Worm (Caenorhabditis elegans) whole organism, L4 larva: Measurements from ENCODE around the gene phy-4.

ENCODE experiments used
- F26F4.8 ChIP-seq: fragments of 200-800 bp; sonication (Bioruptor generic); conservative IDR thresholded peaks from 2 replicates; pipeline ENCODE4 v1.3.6; 2022; ENCODE audit warnings: missing genetic modification characterization, missing compliant biosample characterization
- F37D6.2 ChIP-seq: sonication (generic microtip); optimal IDR thresholded peaks from 2 replicates; lab custom pipeline; 2016; ENCODE audit warnings: mild to moderate bottlenecking, missing genetic modification characterization, missing compliant biosample characterization
- F44E2.7 ChIP-seq: fragments of 200-800 bp; sonication (Bioruptor generic); IDR thresholded peaks from 2 replicates; pipeline ENCODE4 v2.1.2; 2022; ENCODE audit warnings: missing genetic modification characterization, missing compliant biosample characterization
- R02D3.7 ChIP-seq: fragments of 150-350 bp; sonication (generic microtip); optimal IDR thresholded peaks from 3 replicates; lab custom pipeline; 2014; ENCODE audit warnings: missing biosample characterization, missing genetic modification characterization
- T20F7.1 ChIP-seq: fragments of 200-800 bp; sonication (Bioruptor generic); optimal IDR thresholded peaks from 2 replicates; lab custom pipeline; 2018; ENCODE audit warnings: mild to moderate bottlenecking, missing genetic modification characterization, missing compliant biosample characterization
- Y5F2A.4 ChIP-seq: fragments of 200-800 bp; sonication (Bioruptor generic); optimal IDR thresholded peaks from 2 replicates; lab custom pipeline; 2018; ENCODE audit warnings: mild to moderate bottlenecking, missing genetic modification characterization, missing compliant biosample characterization
- Y75B8A.6 ChIP-seq: fragments of 200-800 bp; sonication (Bioruptor generic); IDR thresholded peaks from 2 replicates; pipeline ENCODE4 v1.3.6; 2022; ENCODE audit warnings: missing genetic modification reagents, missing genetic modification characterization, missing compliant biosample characterization
- ZK337.2 ChIP-seq: fragments of 200-800 bp; sonication (Bioruptor generic); IDR thresholded peaks from 2 replicates; pipeline ENCODE4 v1.3.6; 2022; ENCODE audit warnings: missing genetic modification reagents, missing genetic modification characterization, missing compliant biosample characterization
- ama-1 ChIP-seq: fragments of 150-350 bp; optimal IDR thresholded peaks from 2 replicates; lab custom pipeline; 2014; ENCODE audit warnings: inconsistent platforms, mixed read lengths
- attf-4 ChIP-seq: sonication (generic microtip); optimal IDR thresholded peaks from 3 replicates; lab custom pipeline; 2017; ENCODE audit warnings: missing biosample characterization, missing genetic modification characterization
- ceh-28 ChIP-seq: fragments of 150-350 bp; optimal IDR thresholded peaks from 2 replicates; lab custom pipeline; 2014; ENCODE audit warnings: missing biosample characterization, missing genetic modification reagents, missing genetic modification characterization
- ceh-44 ChIP-seq: fragments of 200-800 bp; sonication (Bioruptor generic); IDR thresholded peaks from 2 replicates; pipeline ENCODE4 v1.3.6; 2022; ENCODE audit warnings: missing genetic modification reagents, missing genetic modification characterization, missing compliant biosample characterization
- ceh-62 ChIP-seq: sonication (generic microtip); optimal IDR thresholded peaks from 2 replicates; lab custom pipeline; 2017; ENCODE audit warnings: missing biosample characterization, missing genetic modification characterization
- ceh-82 ChIP-seq: sonication (generic microtip); optimal IDR thresholded peaks from 2 replicates; lab custom pipeline; 2017; ENCODE audit warnings: missing biosample characterization, missing genetic modification characterization
- daf-16 ChIP-seq, 3 experiments: sonication (generic microtip); optimal IDR thresholded peaks; 2 replicates each; lab custom pipeline; 2016 to 2017; ENCODE audit warnings: missing genetic modification characterization in 3 of 3, missing genetic modification reagents in 3 of 3, mild to moderate bottlenecking in 2 of 3, missing compliant biosample characterization in 2 of 3, missing biosample characterization in 1 of 3, moderate library complexity in 1 of 3
- dmd-6 ChIP-seq: fragments of 200-800 bp; sonication (Bioruptor generic); IDR thresholded peaks from 2 replicates; pipeline ENCODE4 v1.3.6; 2022; ENCODE audit warnings: missing genetic modification reagents, missing genetic modification characterization, missing compliant biosample characterization
- dve-1 ChIP-seq: sonication (generic microtip); optimal IDR thresholded peaks from 2 replicates; lab custom pipeline; 2017; ENCODE audit warnings: antibody characterized with exemption, mild to moderate bottlenecking, missing genetic modification characterization, missing compliant biosample characterization; ENCODE audit not compliant: insufficient read depth
- egl-43 ChIP-seq: fragments of 200-800 bp; sonication (Bioruptor generic); IDR thresholded peaks from 2 replicates; pipeline ENCODE4 v1.3.6; 2022; ENCODE audit warnings: missing genetic modification reagents, missing genetic modification characterization, missing compliant biosample characterization
- hlh-30 ChIP-seq: sonication (generic microtip); optimal IDR thresholded peaks from 2 replicates; lab custom pipeline; 2017; ENCODE audit warnings: antibody characterized with exemption, mild to moderate bottlenecking, missing genetic modification characterization, missing compliant biosample characterization; ENCODE audit not compliant: insufficient read depth
- hmg-1.1 ChIP-seq: fragments of 200-800 bp; sonication (Bioruptor generic); IDR thresholded peaks from 2 replicates; pipeline ENCODE4 v1.3.6; 2022; ENCODE audit warnings: missing genetic modification reagents, missing genetic modification characterization, missing compliant biosample characterization
- jun-1 ChIP-seq: fragments of 150-350 bp; optimal IDR thresholded peaks from 2 replicates; lab custom pipeline; 2014; ENCODE audit warnings: missing biosample characterization, missing genetic modification reagents, missing genetic modification characterization
- lin-39 ChIP-seq: fragments of 150-350 bp; optimal IDR thresholded peaks from 2 replicates; lab custom pipeline; 2014; ENCODE audit warnings: missing biosample characterization, missing genetic modification reagents, missing genetic modification characterization
- lir-3 ChIP-seq: sonication (generic microtip); optimal IDR thresholded peaks from 2 replicates; lab custom pipeline; 2016; ENCODE audit warnings: mild to moderate bottlenecking, missing genetic modification characterization, missing compliant biosample characterization
- madf-5 ChIP-seq, 2 experiments: fragments of 200-800 bp; sonication (Bioruptor generic); IDR thresholded peaks; 2 replicates each; pipeline ENCODE4 v1.3.6; 2022; ENCODE audit warnings: missing compliant biosample characterization in 2 of 2, missing genetic modification characterization in 2 of 2
- nhr-102 ChIP-seq: sonication (generic microtip); optimal IDR thresholded peaks from 2 replicates; lab custom pipeline; 2016; ENCODE audit warnings: mild to moderate bottlenecking, missing genetic modification characterization, moderate library complexity, missing compliant biosample characterization
- nhr-111 ChIP-seq: fragments of 200-800 bp; sonication (Bioruptor generic); optimal IDR thresholded peaks from 2 replicates; lab custom pipeline; 2018; ENCODE audit warnings: mild to moderate bottlenecking, missing genetic modification characterization, missing compliant biosample characterization
- nhr-237 ChIP-seq: sonication (generic microtip); optimal IDR thresholded peaks from 2 replicates; lab custom pipeline; 2017; ENCODE audit warnings: missing biosample characterization, missing genetic modification characterization
- nhr-25 ChIP-seq: sonication (generic microtip); optimal IDR thresholded peaks from 2 replicates; lab custom pipeline; 2017; ENCODE audit warnings: missing genetic modification characterization, mild to moderate bottlenecking, missing compliant biosample characterization, antibody characterized with exemption, moderate library complexity, borderline replicate concordance; ENCODE audit not compliant: insufficient read depth
- nhr-28 ChIP-seq: fragments of 150-350 bp; optimal IDR thresholded peaks from 2 replicates; lab custom pipeline; 2014; ENCODE audit warnings: missing biosample characterization, missing genetic modification characterization
- nhr-41 ChIP-seq: fragments of 200-800 bp; sonication (Bioruptor generic); IDR thresholded peaks from 2 replicates; pipeline ENCODE4 v1.3.6; 2022; ENCODE audit warnings: missing genetic modification reagents, missing genetic modification characterization, missing compliant biosample characterization
- nhr-42 ChIP-seq: fragments of 200-800 bp; sonication (Bioruptor generic); IDR thresholded peaks from 2 replicates; pipeline ENCODE4 v1.3.6; 2022; ENCODE audit warnings: missing genetic modification characterization, missing compliant biosample characterization
- pha-4 ChIP-seq, 2 experiments: fragments of 150-350 bp in 1 of 2; fragments of 200-800 bp in 1 of 2; sonication (Bioruptor generic) in 1 of 2; IDR thresholded peaks in 1 of 2; optimal IDR thresholded peaks in 1 of 2; 2 replicates each; pipeline versions ENCODE4 v1.3.6 to Lab custom; 2014 to 2022; ENCODE audit warnings: missing genetic modification characterization in 2 of 2, missing genetic modification reagents in 2 of 2, missing biosample characterization in 1 of 2, missing compliant biosample characterization in 1 of 2
- php-3 ChIP-seq: fragments of 200-800 bp; sonication (Bioruptor generic); IDR thresholded peaks from 2 replicates; pipeline ENCODE4 v1.3.6; 2022; ENCODE audit warnings: missing genetic modification reagents, missing genetic modification characterization, missing compliant biosample characterization
- pqm-1 ChIP-seq: sonication (generic microtip); optimal IDR thresholded peaks from 2 replicates; lab custom pipeline; 2017; ENCODE audit warnings: missing biosample characterization, missing genetic modification characterization
- saeg-2 ChIP-seq: fragments of 200-800 bp; sonication (Bioruptor generic); IDR thresholded peaks from 2 replicates; pipeline ENCODE4 v1.3.6; 2022; ENCODE audit warnings: missing genetic modification reagents, missing genetic modification characterization, missing compliant biosample characterization
- set-16 ChIP-seq: fragments of 200-800 bp; sonication (Bioruptor generic); IDR thresholded peaks from 2 replicates; pipeline ENCODE4 v1.3.6; 2022; ENCODE audit warnings: missing genetic modification reagents, missing genetic modification characterization, missing compliant biosample characterization
- skn-1 ChIP-seq: fragments of 150-350 bp; optimal IDR thresholded peaks from 2 replicates; lab custom pipeline; 2014; ENCODE audit warnings: missing biosample characterization, missing genetic modification characterization
- spr-1 ChIP-seq: sonication (generic microtip); optimal IDR thresholded peaks from 2 replicates; lab custom pipeline; 2016; ENCODE audit warnings: mild to moderate bottlenecking, missing genetic modification characterization, missing compliant biosample characterization
- tag-97 ChIP-seq: fragments of 200-800 bp; sonication (Bioruptor generic); IDR thresholded peaks from 2 replicates; pipeline ENCODE4 v1.3.6; 2022; ENCODE audit warnings: missing genetic modification characterization, missing compliant biosample characterization
- tra-1 ChIP-seq: fragments of 200-800 bp; sonication (Bioruptor generic); IDR thresholded peaks from 2 replicates; pipeline ENCODE4 v1.3.6; 2022; ENCODE audit warnings: missing genetic modification reagents, missing genetic modification characterization, missing compliant biosample characterization
- unc-62 ChIP-seq, 3 experiments: fragments of 150-350 bp in 1 of 3; sonication (generic microtip); optimal IDR thresholded peaks in 2 of 3; peaks in 1 of 3; 1 replicate in 1 of 3; 2 replicates in 2 of 3; lab custom pipeline; 2014 to 2017; ENCODE audit warnings: missing biosample characterization in 3 of 3, missing genetic modification characterization in 3 of 3, missing genetic modification reagents in 3 of 3, missing genotype in 1 of 3
- vab-7 ChIP-seq: fragments of 200-800 bp; sonication (Bioruptor generic); IDR thresholded peaks from 2 replicates; pipeline ENCODE4 v1.3.6; 2022; ENCODE audit warnings: missing genetic modification reagents, missing genetic modification characterization, missing compliant biosample characterization
- zag-1 ChIP-seq: fragments of 150-350 bp; optimal IDR thresholded peaks from 2 replicates; lab custom pipeline; 2014; ENCODE audit warnings: missing biosample characterization, missing genetic modification characterization
- zfp-2 ChIP-seq: sonication (generic microtip); optimal IDR thresholded peaks from 2 replicates; lab custom pipeline; 2016; ENCODE audit warnings: mild to moderate bottlenecking, missing genetic modification characterization, missing compliant biosample characterization
- zip-11 ChIP-seq: fragments of 200-800 bp; sonication (Bioruptor generic); IDR thresholded peaks from 2 replicates; pipeline ENCODE4 v1.3.6; 2022; ENCODE audit warnings: missing genetic modification characterization, missing compliant biosample characterization
- zip-2 ChIP-seq: fragments of 150-350 bp; optimal IDR thresholded peaks from 2 replicates; lab custom pipeline; 2014; ENCODE audit warnings: missing biosample characterization, missing genetic modification characterization
- ztf-11 ChIP-seq: fragments of 150-350 bp; optimal IDR thresholded peaks from 2 replicates; lab custom pipeline; 2014; ENCODE audit warnings: missing biosample characterization, missing genetic modification characterization

phy-4 gene

DNA sequence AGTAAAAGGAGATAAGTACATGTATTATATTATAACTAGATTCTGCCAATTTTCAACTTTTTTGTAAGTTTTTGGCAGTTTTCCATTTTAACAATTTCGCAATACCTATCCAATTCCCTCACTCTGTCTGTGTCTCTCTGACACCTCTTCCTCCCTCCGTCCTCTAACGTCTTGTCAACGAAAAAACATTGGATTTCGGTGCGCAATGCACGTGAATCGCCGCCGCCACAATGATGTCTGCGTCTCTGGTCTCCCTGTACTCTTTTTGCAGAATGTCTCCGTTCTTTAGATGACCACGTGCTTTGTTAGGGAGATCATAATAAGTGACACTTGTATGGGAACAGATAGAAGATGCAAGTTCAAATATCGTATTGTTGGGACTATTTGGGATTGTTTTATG lies 15.7 kb upstream of the phy-4 start (continued):
- peak; percentile 94 for TF ChIP-seq nhr-28 (tag; lab: Kevin White, UChicago)
- peak; percentile 20 for TF ChIP-seq zfp-2
- peak; percentile 99 for TF ChIP-seq dmd-6 (GFP tag; lab: Robert Waterston, UW)
- TF ChIP-seq nhr-25 (tag; lab: Kevin White, UChicago), result peak; percentile 95
- peak; percentile 37 for TF ChIP-seq jun-1
- no peak for TF ChIP-seq skn-1 (tag; lab: Kevin White, UChicago)
- TF ChIP-seq saeg-2, result peak; percentile 96
- no peak for TF ChIP-seq ceh-28 (tag; lab: Kevin White, UChicago)
- TF ChIP-seq zip-2 (tag; lab: Kevin White, UChicago), result peak; percentile 51
- peak; percentile 99 for TF ChIP-seq dve-1 (tag; lab: Kevin White, UChicago)
- no peak for TF ChIP-seq F26F4.8 (GFP tag; lab: Robert Waterston, UW)
- TF ChIP-seq ceh-62 (tag; lab: Kevin White, UChicago), result no peak
- peak; percentile 60 for TF ChIP-seq set-16 (GFP tag; lab: Robert Waterston, UW)
- TF ChIP-seq ztf-11 (tag; lab: Kevin White, UChicago), result no peak
- TF ChIP-seq T20F7.1 (GFP tag; lab: Kevin White, UChicago), result peak; percentile 75
- TF ChIP-seq ZK337.2 (GFP tag; lab: Robert Waterston, UW), result no peak
- TF ChIP-seq ceh-82 (tag; lab: Kevin White, UChicago), result no peak
- peak in 1 of 2 experiments; percentile 66; a peak in 1 of 4 replicates for TF ChIP-seq madf-5 (GFP tag; IDR thresholded peaks at IDR 0.05; lab: Robert Waterston, UW)
- TF ChIP-seq, all 104 proteins: peak for 58

DNA sequence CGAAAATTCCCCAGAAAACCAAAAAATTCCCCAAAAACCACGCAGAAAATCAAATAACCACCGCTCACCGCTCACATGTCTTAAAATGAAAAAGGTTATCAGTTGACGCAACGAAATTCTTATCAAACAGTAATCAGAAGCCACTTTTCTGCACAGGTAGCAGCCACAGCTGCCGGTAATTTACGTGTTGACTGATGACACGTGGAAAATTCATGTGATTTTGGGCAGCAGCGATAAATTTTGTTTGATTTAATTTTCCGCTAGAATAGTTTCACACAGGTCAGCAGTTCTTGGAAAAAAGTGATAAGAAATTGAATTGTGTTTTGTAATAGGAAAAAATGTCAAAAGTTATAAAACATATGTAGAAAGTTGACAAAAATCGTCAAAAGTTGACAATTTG lies 14.1 kb upstream of the phy-4 start:
- TF ChIP-seq nhr-42 (GFP tag; lab: Robert Waterston, UW), result no peak
- no peak for TF ChIP-seq lir-3 (tag; lab: Kevin White, UChicago)
- peak; percentile 79 for TF ChIP-seq saeg-2
- TF ChIP-seq nhr-111 (GFP tag; lab: Kevin White, UChicago), result no peak
- peak; percentile 75; the same call in 1 of the 2 replicates for TF ChIP-seq nhr-41 (GFP tag; lab: Robert Waterston, UW)
- TF ChIP-seq daf-16 (GFP tag; optimal IDR thresholded peaks at IDR 0.05; lab: Kevin White, UChicago), result peak in 1 of 2 experiments; percentile 59
- peak; percentile 98 for TF ChIP-seq daf-16 (tag; optimal IDR thresholded peaks at IDR 0.05; lab: Kevin White, UChicago)
- no peak for TF ChIP-seq hmg-1.1 (GFP tag; lab: Robert Waterston, UW)
- no peak for TF ChIP-seq vab-7 (GFP tag; lab: Robert Waterston, UW)
- TF ChIP-seq hlh-30 (tag; lab: Kevin White, UChicago), result peak; percentile 96
- no peak for TF ChIP-seq tag-97
- no peak for TF ChIP-seq ceh-82 (tag; lab: Kevin White, UChicago)
- TF ChIP-seq attf-4 (tag; lab: Kevin White, UChicago), result no peak
- TF ChIP-seq nhr-102 (tag; lab: Kevin White, UChicago), result peak; percentile 79
- no peak for TF ChIP-seq F44E2.7 (GFP tag; lab: Robert Waterston, UW)
- no peak for TF ChIP-seq lin-39 (tag; lab: Kevin White, UChicago)
- TF ChIP-seq madf-5 (GFP tag; IDR thresholded peaks at IDR 0.05; lab: Robert Waterston, UW), result no peak
- peak; percentile 97 for TF ChIP-seq pqm-1 (tag; lab: Kevin White, UChicago)
- no peak for TF ChIP-seq R02D3.7 (tag; lab: Kevin White, UChicago)
- TF ChIP-seq pha-4 (GFP tag; IDR thresholded peaks at IDR 0.05; lab: Robert Waterston, UW), result peak; percentile 66
- TF ChIP-seq pha-4 (tag; optimal IDR thresholded peaks at IDR 0.05; lab: Kevin White, UChicago), result peak; percentile 6
- TF ChIP-seq ama-1 (lab: Kevin White, UChicago), result no peak
- no peak for TF ChIP-seq ceh-62 (tag; lab: Kevin White, UChicago)
- peak; percentile 74 for TF ChIP-seq T20F7.1 (GFP tag; lab: Kevin White, UChicago)
- TF ChIP-seq php-3 (GFP tag; lab: Robert Waterston, UW), result peak; percentile 100
- TF ChIP-seq zag-1 (tag; lab: Kevin White, UChicago), result no peak
- TF ChIP-seq egl-43, result no peak
- no peak for TF ChIP-seq Y5F2A.4
- TF ChIP-seq nhr-237 (tag; lab: Kevin White, UChicago), result no peak
- 0 out of 2 replicates have a peak, but pooled peaks have one; percentile 34 for TF ChIP-seq Y75B8A.6
- no peak for TF ChIP-seq zip-11 (GFP tag; lab: Robert Waterston, UW)
- TF ChIP-seq unc-62 (GFP tag; optimal IDR thresholded peaks at IDR 0.05 in 1 of 2; lab: Kevin White, UChicago), result peak in 1 of 2 experiments; percentile 79
- no peak for TF ChIP-seq unc-62 (tag; optimal IDR thresholded peaks at IDR 0.05; lab: Kevin White, UChicago)
- no peak for TF ChIP-seq zip-2 (tag; lab: Kevin White, UChicago)
- peak; percentile 97 for TF ChIP-seq tra-1 (GFP tag; lab: Robert Waterston, UW)
- TF ChIP-seq F37D6.2, result no peak
- TF ChIP-seq spr-1 (tag; lab: Kevin White, UChicago), result no peak
- no peak for TF ChIP-seq nhr-25 (tag; lab: Kevin White, UChicago)
- no peak for TF ChIP-seq ceh-44 (GFP tag; lab: Robert Waterston, UW)
